Worm (Caenorhabditis elegans) whole organism, L1 larva: ENCODE results near the gene gadr-3.

ENCODE experiments used
- C04F5.9 ChIP-seq: sonication (generic microtip); optimal IDR thresholded peaks from 2 replicates; lab custom pipeline; 2016; ENCODE audit warnings: missing genetic modification characterization, missing compliant biosample characterization
- C16A3.4 ChIP-seq: fragments of 150-350 bp; optimal IDR thresholded peaks from 2 replicates; lab custom pipeline; 2014; ENCODE audit warnings: missing biosample characterization, missing genetic modification characterization
- C34B4.2 ChIP-seq: sonication (generic microtip); optimal IDR thresholded peaks from 2 replicates; lab custom pipeline; 2017; ENCODE audit warnings: mild to moderate bottlenecking, missing genetic modification characterization, missing compliant biosample characterization
- F16B12.6 ChIP-seq: fragments of 150-350 bp; optimal IDR thresholded peaks from 2 replicates; lab custom pipeline; 2014; ENCODE audit warnings: missing biosample characterization, missing genetic modification characterization
- alr-1 ChIP-seq: fragments of 200-800 bp; sonication (Bioruptor generic); optimal IDR thresholded peaks from 2 replicates; lab custom pipeline; 2018; ENCODE audit warnings: borderline replicate concordance, mild to moderate bottlenecking, missing genetic modification characterization, missing compliant biosample characterization
- ama-1 ChIP-seq: fragments of 150-350 bp; optimal IDR thresholded peaks from 2 replicates; lab custom pipeline; 2014
- ceh-82 ChIP-seq, 3 experiments: fragments of 150-350 bp in 1 of 3; sonication (generic microtip) in 2 of 3; optimal IDR thresholded peaks; 2 replicates each; lab custom pipeline; 2014 to 2017; ENCODE audit warnings: missing biosample characterization in 3 of 3, missing genetic modification characterization in 3 of 3
- ces-1 ChIP-seq: fragments of 150-350 bp; optimal IDR thresholded peaks from 2 replicates; lab custom pipeline; 2014; ENCODE audit warnings: missing biosample characterization, missing genetic modification reagents, missing genetic modification characterization
- dpl-1 ChIP-seq, 3 experiments: fragments of 150-350 bp in 2 of 3; sonication (generic microtip) in 1 of 3; optimal IDR thresholded peaks; 2 replicates each; lab custom pipeline; 2014 to 2017; ENCODE audit warnings: missing biosample characterization in 3 of 3, missing genetic modification characterization in 3 of 3, missing genetic modification reagents in 3 of 3
- efl-1 ChIP-seq, 4 experiments: fragments of 150-350 bp; optimal IDR thresholded peaks in 3 of 4; peaks in 1 of 4; 1 replicate in 1 of 4; 2 replicates in 3 of 4; lab custom pipeline; 2014; ENCODE audit warnings: missing biosample characterization in 2 of 4, missing genetic modification characterization in 2 of 4, missing genetic modification reagents in 2 of 4
- efl-3 ChIP-seq: fragments of 200-800 bp; sonication (Bioruptor generic); optimal IDR thresholded peaks from 2 replicates; lab custom pipeline; 2018; ENCODE audit warnings: mild to moderate bottlenecking, missing genetic modification characterization, missing compliant biosample characterization
- egl-13 ChIP-seq: sonication (generic microtip); optimal IDR thresholded peaks from 2 replicates; lab custom pipeline; 2016; ENCODE audit warnings: missing genotype, missing genetic modification reagents, missing genetic modification characterization, missing compliant biosample characterization
- elt-2 ChIP-seq: sonication (generic microtip); optimal IDR thresholded peaks from 2 replicates; lab custom pipeline; 2016; ENCODE audit warnings: missing genetic modification characterization, mild to moderate bottlenecking, inconsistent platforms, missing compliant biosample characterization, missing genetic modification reagents
- elt-3 ChIP-seq, 6 experiments: fragments of 150-350 bp in 1 of 6; sonication (generic microtip); optimal IDR thresholded peaks; 2 replicates each; lab custom pipeline; 2017 to 2018; ENCODE audit warnings: missing biosample characterization in 6 of 6, missing genetic modification characterization in 6 of 6, inconsistent platforms in 1 of 6
- fkh-10 ChIP-seq: sonication (generic microtip); optimal IDR thresholded peaks from 2 replicates; lab custom pipeline; 2017; ENCODE audit warnings: missing biosample characterization, missing genetic modification reagents, missing genetic modification characterization
- fkh-4 ChIP-seq: sonication (generic microtip); optimal IDR thresholded peaks from 2 replicates; lab custom pipeline; 2016; ENCODE audit warnings: missing compliant biosample characterization, missing genetic modification characterization, borderline replicate concordance
- fos-1 ChIP-seq: fragments of 150-350 bp; optimal IDR thresholded peaks from 2 replicates; lab custom pipeline; 2014; ENCODE audit warnings: missing biosample characterization, missing genetic modification characterization
- grh-1 ChIP-seq: fragments of 200-800 bp; sonication (Bioruptor generic); IDR thresholded peaks from 2 replicates; pipeline ENCODE4 v1.3.6; 2022; ENCODE audit warnings: missing genetic modification reagents, missing genetic modification characterization, missing compliant biosample characterization
- jun-1 ChIP-seq: fragments of 150-350 bp; optimal IDR thresholded peaks from 2 replicates; lab custom pipeline; 2014; ENCODE audit warnings: missing biosample characterization, missing genetic modification reagents, missing genetic modification characterization
- lin-14 ChIP-seq: fragments of 200-800 bp; sonication (Bioruptor generic); optimal IDR thresholded peaks from 2 replicates; lab custom pipeline; 2018; ENCODE audit warnings: mild to moderate bottlenecking, missing genetic modification characterization, moderate library complexity, missing compliant biosample characterization
- lin-15B ChIP-seq: fragments of 150-350 bp; sonication (generic microtip); optimal IDR thresholded peaks from 3 replicates; lab custom pipeline; 2014; ENCODE audit warnings: missing biosample characterization, missing genetic modification characterization
- lir-3 ChIP-seq: sonication (generic microtip); optimal IDR thresholded peaks from 2 replicates; lab custom pipeline; 2016; ENCODE audit warnings: mild to moderate bottlenecking, missing genetic modification characterization, moderate library complexity, missing compliant biosample characterization; ENCODE audit not compliant: poor library complexity
- mab-9 ChIP-seq: fragments of 200-800 bp; sonication (Bioruptor generic); IDR thresholded peaks from 2 replicates; pipeline ENCODE4 v1.3.6; 2022; ENCODE audit warnings: missing genetic modification reagents, missing genetic modification characterization, missing compliant biosample characterization
- mdl-1 ChIP-seq, 2 experiments: fragments of 150-350 bp; optimal IDR thresholded peaks; 2 replicates each; lab custom pipeline; 2014 to 2017; ENCODE audit warnings: missing biosample characterization in 2 of 2, missing genetic modification characterization in 2 of 2, inconsistent platforms in 1 of 2
- nhr-12 ChIP-seq: sonication (generic microtip); optimal IDR thresholded peaks from 2 replicates; lab custom pipeline; 2017; ENCODE audit warnings: missing biosample characterization, missing genetic modification characterization
- nhr-47 ChIP-seq: sonication (generic microtip); optimal IDR thresholded peaks from 2 replicates; lab custom pipeline; 2016; ENCODE audit warnings: mild to moderate bottlenecking, missing genetic modification characterization, moderate library complexity, missing compliant biosample characterization
- nhr-71 ChIP-seq: sonication (generic microtip); optimal IDR thresholded peaks from 2 replicates; lab custom pipeline; 2016; ENCODE audit warnings: mild to moderate bottlenecking, missing genetic modification characterization, moderate library complexity, missing compliant biosample characterization
- nhr-76 ChIP-seq: sonication (generic microtip); optimal IDR thresholded peaks from 2 replicates; lab custom pipeline; 2017; ENCODE audit warnings: missing biosample characterization, missing genetic modification characterization
- nhr-84 ChIP-seq: sonication (generic microtip); optimal IDR thresholded peaks from 2 replicates; lab custom pipeline; 2017; ENCODE audit warnings: missing biosample characterization, missing genetic modification characterization
- nhr-85 ChIP-seq: sonication (generic microtip); peaks from one replicate; lab custom pipeline; 2016; ENCODE audit warnings: missing genetic modification characterization, inconsistent platforms, missing compliant biosample characterization
- nhr-90 ChIP-seq: sonication (generic microtip); optimal IDR thresholded peaks from 2 replicates; lab custom pipeline; 2016; ENCODE audit warnings: mild to moderate bottlenecking, missing genetic modification characterization, missing compliant biosample characterization; ENCODE audit not compliant: poor library complexity
- pag-3 ChIP-seq: sonication (generic microtip); optimal IDR thresholded peaks from 2 replicates; lab custom pipeline; 2017; ENCODE audit warnings: missing genetic modification characterization, mild to moderate bottlenecking, missing compliant biosample characterization, antibody characterized with exemption, borderline replicate concordance; ENCODE audit not compliant: insufficient read depth
- pqm-1 ChIP-seq: sonication (generic microtip); optimal IDR thresholded peaks from 3 replicates; lab custom pipeline; 2017; ENCODE audit warnings: missing biosample characterization, missing genetic modification characterization
- snu-23 ChIP-seq: sonication (generic microtip); optimal IDR thresholded peaks from 2 replicates; lab custom pipeline; 2016; ENCODE audit warnings: missing genetic modification characterization, missing compliant biosample characterization
- sox-4 ChIP-seq: sonication (generic microtip); optimal IDR thresholded peaks from 2 replicates; lab custom pipeline; 2016; ENCODE audit warnings: missing genetic modification characterization, missing compliant biosample characterization
- swsn-7 ChIP-seq: sonication (generic microtip); optimal IDR thresholded peaks from 2 replicates; lab custom pipeline; 2016; ENCODE audit warnings: missing genetic modification characterization, missing compliant biosample characterization
- tlp-1 ChIP-seq: fragments of 150-350 bp; optimal IDR thresholded peaks from 2 replicates; lab custom pipeline; 2014; ENCODE audit warnings: missing biosample characterization, missing genetic modification characterization
- unc-30 ChIP-seq: sonication (generic microtip); optimal IDR thresholded peaks from 2 replicates; lab custom pipeline; 2017; ENCODE audit warnings: missing biosample characterization, missing genetic modification characterization
- unc-62 ChIP-seq: fragments of 150-350 bp; optimal IDR thresholded peaks from 2 replicates; lab custom pipeline; 2014; ENCODE audit warnings: missing biosample characterization, missing genetic modification reagents, missing genetic modification characterization
- unc-98 ChIP-seq: fragments of 200-800 bp; sonication (Bioruptor generic); IDR thresholded peaks from 2 replicates; pipeline ENCODE4 v1.3.6; 2022; ENCODE audit warnings: missing genetic modification characterization, missing compliant biosample characterization
- zip-4 ChIP-seq: fragments of 200-800 bp; sonication (Bioruptor generic); optimal IDR thresholded peaks from 2 replicates; lab custom pipeline; 2018; ENCODE audit warnings: mild to moderate bottlenecking, missing genetic modification characterization, moderate library complexity, missing compliant biosample characterization

gadr-3 gene

DNA sequence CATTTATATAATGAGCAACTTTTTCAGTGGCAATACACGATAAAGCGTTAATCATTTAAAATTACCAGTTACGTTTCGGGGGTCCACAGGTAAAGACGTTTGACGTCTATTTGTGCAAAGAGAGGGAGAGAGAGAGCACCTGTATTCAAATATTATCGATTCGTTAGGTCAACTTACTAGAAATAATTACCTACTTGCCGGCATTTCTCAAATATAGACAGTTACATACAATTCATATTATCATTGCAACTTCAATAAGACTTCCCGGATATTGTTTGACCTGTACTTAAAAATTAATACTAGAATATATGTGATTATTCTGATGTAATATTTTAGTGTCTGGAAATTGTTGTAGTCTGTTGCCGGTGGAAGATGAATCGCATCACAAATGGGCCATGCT, at the start of gene gadr-3:
Gene gadr-3 (minus strand): TSS at position 101 of the 400 bp plus-strand sequence.
- TF ChIP-seq pag-3 (tag; lab: Kevin White, UChicago) (no peak), mab-9 (GFP tag; lab: Robert Waterston, UW) (no peak), efl-1 (optimal IDR thresholded peaks at IDR 0.05; lab: Kevin White, UChicago) (no peak), efl-1 (GFP tag; optimal IDR thresholded peaks at IDR 0.05 in 1 of 2; lab: Kevin White, UChicago) (peak in 1 of 2 experiments; percentile 39), lin-15B (no peak)

DNA sequence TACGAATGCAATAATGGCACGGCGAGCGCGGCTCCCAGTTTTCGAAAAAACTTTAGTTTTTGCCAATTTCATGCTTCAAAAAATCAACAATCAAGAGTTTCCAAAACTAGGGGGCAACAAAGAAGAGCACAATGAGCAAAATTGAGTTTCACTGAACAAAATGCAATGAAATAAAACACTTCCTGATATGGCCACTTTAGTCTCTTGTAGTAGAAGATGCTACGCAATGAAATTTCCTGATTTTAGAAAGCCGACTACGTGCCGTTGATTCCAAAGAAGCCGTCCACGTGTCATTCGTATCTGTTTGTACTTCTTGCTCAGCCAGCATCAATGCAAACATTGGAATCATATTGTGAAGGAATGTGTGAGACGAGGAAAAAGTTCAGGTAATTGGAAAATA, 48.6 kb upstream of the gadr-3 start:
- TF ChIP-seq lin-14 (peak; percentile 23), fkh-10 (GFP tag; lab: Kevin White, UChicago) (peak; percentile 71), nhr-47 (tag; lab: Kevin White, UChicago) (no peak)

DNA sequence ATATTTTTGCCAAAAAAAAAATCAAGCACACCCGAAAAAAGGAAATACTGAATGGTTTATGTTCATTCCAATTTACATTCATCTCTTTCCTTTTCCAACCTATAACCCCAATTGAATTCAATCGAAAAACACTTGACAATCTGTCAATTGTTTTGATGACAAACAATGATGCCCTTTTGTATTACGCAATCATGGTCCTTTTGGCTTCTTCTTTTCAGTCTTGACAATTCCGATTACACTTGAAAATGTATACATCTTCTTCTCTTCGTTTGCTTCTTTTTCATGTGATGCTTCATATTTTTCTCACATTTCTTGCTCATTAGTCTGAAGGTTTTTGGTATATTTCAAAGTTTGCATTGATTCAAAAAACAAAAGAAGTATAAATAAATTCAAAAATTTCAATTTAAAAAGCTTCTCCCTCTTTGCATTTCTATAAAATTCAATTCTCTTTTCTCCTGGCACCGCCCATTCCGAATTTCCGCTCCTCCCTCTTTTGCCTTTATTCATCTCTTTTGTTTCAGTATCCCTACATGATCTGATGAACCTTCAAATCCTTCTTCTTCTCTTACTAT, 45.5 kb upstream of the gadr-3 start, which contains the start of gene C56G2.4:
Gene C56G2.4 (plus strand): TSS at position 522 of the 572 bp plus-strand sequence.
- TF ChIP-seq tlp-1 (tag; lab: Kevin White, UChicago) (no peak), alr-1 (tag; lab: Kevin White, UChicago) (no peak), lin-14 (peak; percentile 4), ceh-82 (tag; optimal IDR thresholded peaks at IDR 0.05; lab: Kevin White, UChicago) (no peak), fkh-10 (GFP tag; lab: Kevin White, UChicago) (peak; percentile 42), pag-3 (tag; lab: Kevin White, UChicago) (no peak), efl-3 (GFP tag; lab: Kevin White, UChicago) (no peak), egl-13 (tag; lab: Kevin White, UChicago) (no peak), ama-1 (lab: Kevin White, UChicago) (no peak), lir-3 (no peak), nhr-85 (tag; lab: Kevin White, UChicago) (no peak), jun-1 (no peak), fos-1 (tag; lab: Kevin White, UChicago) (no peak), efl-1 (optimal IDR thresholded peaks at IDR 0.05; lab: Kevin White, UChicago) (no peak), efl-1 (GFP tag; optimal IDR thresholded peaks at IDR 0.05 in 1 of 2; lab: Kevin White, UChicago) (peak in 1 of 2 experiments; percentile 25)

DNA sequence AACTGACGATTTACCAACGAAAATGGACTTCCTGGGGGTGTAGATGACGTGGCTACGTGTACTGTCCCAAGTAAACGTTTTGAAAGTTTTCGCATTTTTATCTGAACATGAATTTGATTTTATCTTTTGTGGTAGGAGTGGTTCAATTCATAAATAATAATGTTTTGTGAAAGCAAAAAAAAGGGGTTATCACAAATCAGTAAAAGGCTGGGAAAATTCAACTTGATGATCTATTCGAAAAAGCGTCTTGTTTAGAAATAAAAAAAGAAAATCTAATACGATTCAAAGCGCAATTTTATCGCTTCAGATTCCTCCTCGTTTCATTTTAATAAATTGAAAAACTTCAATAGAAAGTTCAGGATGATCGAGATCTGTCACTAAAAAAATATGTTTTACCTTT, 38.3 kb upstream of the gadr-3 start, which contains the start of gene C56G2.5:
Gene C56G2.5 (minus strand): TSS at position 101 of the 400 bp plus-strand sequence.
- TF ChIP-seq unc-98 (GFP tag; lab: Robert Waterston, UW) (no peak), elt-2 (tag; lab: Kevin White, UChicago) (no peak), pag-3 (tag; lab: Kevin White, UChicago) (no peak), swsn-7 (tag; lab: Kevin White, UChicago) (no peak), C34B4.2 (tag; lab: Kevin White, UChicago) (no peak), nhr-12 (no peak), zip-4 (GFP tag; lab: Kevin White, UChicago) (no peak), F16B12.6 (tag; lab: Kevin White, UChicago) (no peak), grh-1 (no peak)

DNA sequence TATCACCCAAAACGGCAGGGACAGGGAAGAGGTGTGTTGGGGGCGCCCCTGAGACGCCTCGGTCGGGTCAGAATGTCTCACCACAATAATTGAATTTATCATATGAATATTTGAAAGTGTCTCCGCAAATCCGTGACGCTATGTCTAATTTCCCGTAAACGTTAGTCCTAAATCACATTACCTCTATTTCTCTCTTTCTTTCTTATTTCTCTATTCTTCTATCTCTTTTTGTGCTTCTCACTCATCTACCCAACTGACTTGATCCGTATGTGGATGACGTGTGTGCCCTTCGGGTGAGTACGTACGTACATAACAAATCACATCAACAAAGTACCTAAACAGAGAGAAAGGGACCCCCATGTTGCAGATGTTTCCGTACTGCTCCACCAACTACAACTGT, 31.6 kb upstream of the gadr-3 start:
- no peak for TF ChIP-seq elt-3 (tag; optimal IDR thresholded peaks at IDR 0.05; lab: Kevin White, UChicago)
- peak; percentile 48 for TF ChIP-seq nhr-71
- no peak for TF ChIP-seq tlp-1 (tag; lab: Kevin White, UChicago)
- TF ChIP-seq unc-62 (GFP tag; lab: Kevin White, UChicago) = no peak
- no peak for TF ChIP-seq grh-1
- TF ChIP-seq swsn-7 (tag; lab: Kevin White, UChicago) = no peak
- TF ChIP-seq pqm-1 (tag; lab: Kevin White, UChicago) = no peak
- no peak for TF ChIP-seq dpl-1 (GFP tag; optimal IDR thresholded peaks at IDR 0.05; lab: Kevin White, UChicago)
- no peak for TF ChIP-seq snu-23
- no peak for TF ChIP-seq pag-3 (tag; lab: Kevin White, UChicago)
- TF ChIP-seq sox-4 (tag; lab: Kevin White, UChicago) = no peak
- no peak for TF ChIP-seq nhr-85 (tag; lab: Kevin White, UChicago)
- no peak for TF ChIP-seq mdl-1 (tag; optimal IDR thresholded peaks at IDR 0.05; lab: Kevin White, UChicago)
- TF ChIP-seq unc-98 (GFP tag; lab: Robert Waterston, UW) = no peak
- TF ChIP-seq C16A3.4 (tag; lab: Kevin White, UChicago) = no peak
- no peak for TF ChIP-seq unc-30 (tag; lab: Kevin White, UChicago)
- TF ChIP-seq jun-1 = no peak
- TF ChIP-seq nhr-90 (tag; lab: Kevin White, UChicago) = no peak
- no peak for TF ChIP-seq nhr-84 (tag; lab: Kevin White, UChicago)
- no peak for TF ChIP-seq C04F5.9 (tag; lab: Kevin White, UChicago)
- peak; percentile 81 for TF ChIP-seq ces-1 (GFP tag; lab: Kevin White, UChicago)
- no peak for TF ChIP-seq nhr-76 (tag; lab: Kevin White, UChicago)
- TF ChIP-seq fkh-4 = no peak
